Worm (Caenorhabditis elegans) whole organism, L3 larva: ENCODE results near the gene Y55B1AR.4.

Experiments used
- ceh-9 ChIP-seq: sonication (generic microtip); optimal IDR thresholded peaks from 2 replicates; lab custom pipeline; 2018; ENCODE audit warnings: missing biosample characterization, missing genetic modification characterization
- egl-27 ChIP-seq: sonication (generic microtip); optimal IDR thresholded peaks from 4 replicates; lab custom pipeline; 2017; ENCODE audit warnings: missing biosample characterization, missing genetic modification reagents, missing genetic modification characterization
- eor-1 ChIP-seq, 2 experiments: fragments of 150-350 bp; optimal IDR thresholded peaks; 2 replicates each; lab custom pipeline; 2014 to 2018; ENCODE audit warnings: missing biosample characterization in 2 of 2, missing genetic modification characterization in 2 of 2
- fkh-2 ChIP-seq: fragments of 150-350 bp; optimal IDR thresholded peaks from 2 replicates; lab custom pipeline; 2014; ENCODE audit warnings: missing biosample characterization, missing genetic modification reagents, missing genetic modification characterization
- ztf-11 ChIP-seq: fragments of 150-350 bp; optimal IDR thresholded peaks from 2 replicates; lab custom pipeline; 2014; ENCODE audit warnings: missing biosample characterization, missing genetic modification characterization
- ztf-4 ChIP-seq: fragments of 150-350 bp; optimal IDR thresholded peaks from 2 replicates; lab custom pipeline; 2014; ENCODE audit warnings: missing biosample characterization, missing genetic modification characterization

ce11 chrIII:650539-650938, 45.2 kb upstream of the Y55B1AR.4 start:
- TF ChIP-seq eor-1 (tag; optimal IDR thresholded peaks at IDR 0.05; lab: Kevin White, UChicago) (no peak), ztf-4 (tag; lab: Kevin White, UChicago) (no peak), ztf-11 (tag; lab: Kevin White, UChicago) (no peak), fkh-2 (tag; lab: Kevin White, UChicago) (no peak), egl-27 (no peak), ceh-9 (no peak)
